Worm (Caenorhabditis elegans) whole organism, young adult: ENCODE measurements around the gene F17H10.2.
A peak's percentile ranks its signal among the peaks of the same experiment; 100 is the strongest.

Experiments used
- B0019.2 ChIP-seq: fragments of 200-800 bp; sonication (Bioruptor generic); conservative IDR thresholded peaks from 2 replicates; pipeline ENCODE4 v1.3.6; 2022; ENCODE audit warnings: missing genetic modification reagents, missing genetic modification characterization, missing compliant biosample characterization
- B0261.1 ChIP-seq: sonication (generic microtip); optimal IDR thresholded peaks from 2 replicates; lab custom pipeline; 2016; ENCODE audit warnings: mild to moderate bottlenecking, missing genetic modification characterization, moderate library complexity, missing compliant biosample characterization
- F49E8.2 ChIP-seq: sonication (generic microtip); optimal IDR thresholded peaks from 3 replicates; lab custom pipeline; 2017; ENCODE audit warnings: missing genetic modification characterization, mild to moderate bottlenecking, missing compliant biosample characterization, antibody characterized with exemption, moderate library complexity; ENCODE audit not compliant: insufficient read depth
- F52B5.7 ChIP-seq: sonication (generic microtip); optimal IDR thresholded peaks from 2 replicates; lab custom pipeline; 2016; ENCODE audit warnings: mild to moderate bottlenecking, missing genetic modification characterization, missing compliant biosample characterization
- F57A8.1 ChIP-seq: fragments of 200-800 bp; sonication (Bioruptor generic); optimal IDR thresholded peaks from 2 replicates; lab custom pipeline; 2018; ENCODE audit warnings: mild to moderate bottlenecking, missing genetic modification characterization, moderate library complexity, missing compliant biosample characterization
- K11D2.4 ChIP-seq: fragments of 200-800 bp; sonication (Bioruptor generic); IDR thresholded peaks from 2 replicates; pipeline ENCODE4 v1.3.6; 2022; ENCODE audit warnings: missing genetic modification reagents, missing genetic modification characterization, missing compliant biosample characterization
- T26A5.8 ChIP-seq: sonication (generic microtip); optimal IDR thresholded peaks from 2 replicates; lab custom pipeline; 2016; ENCODE audit warnings: missing genetic modification characterization, missing compliant biosample characterization
- Y53F4B.3 ChIP-seq: fragments of 200-800 bp; sonication (Bioruptor generic); IDR thresholded peaks from 2 replicates; pipeline ENCODE4 v1.3.6; 2022; ENCODE audit warnings: missing genetic modification reagents, missing genetic modification characterization, missing compliant biosample characterization
- Y56A3A.18 ChIP-seq: fragments of 200-800 bp; sonication (Bioruptor generic); IDR thresholded peaks from 2 replicates; pipeline ENCODE4 v1.3.6; 2022; ENCODE audit warnings: missing genetic modification reagents, missing genetic modification characterization, missing compliant biosample characterization
- Y67H2A.10 ChIP-seq: fragments of 200-800 bp; sonication (Bioruptor generic); conservative IDR thresholded peaks from 2 replicates; pipeline ENCODE4 v1.3.6; 2022; ENCODE audit warnings: missing genetic modification reagents, missing genetic modification characterization, missing compliant biosample characterization
- Y79H2A.3 ChIP-seq: fragments of 200-800 bp; sonication (Bioruptor generic); conservative IDR thresholded peaks from 2 replicates; pipeline ENCODE4 v1.3.6; 2022; ENCODE audit warnings: missing genetic modification reagents, missing genetic modification characterization, missing compliant biosample characterization
- ama-1 ChIP-seq, 3 experiments: fragments of 150-350 bp in 1 of 3; sonication (generic microtip) in 2 of 3; optimal IDR thresholded peaks; 2 replicates each; lab custom pipeline; 2014 to 2018; ENCODE audit warnings: missing biosample characterization in 2 of 3, missing genetic modification characterization in 2 of 3, missing genetic modification reagents in 2 of 3
- aptf-3 ChIP-seq: fragments of 200-800 bp; sonication (Bioruptor generic); IDR thresholded peaks from 2 replicates; pipeline ENCODE4 v1.3.6; 2022; ENCODE audit warnings: missing genetic modification characterization, missing compliant biosample characterization
- attf-3 ChIP-seq: fragments of 200-800 bp; sonication (Bioruptor generic); conservative IDR thresholded peaks from 2 replicates; pipeline ENCODE4 v1.3.6; 2022; ENCODE audit warnings: missing genetic modification reagents, missing genetic modification characterization, missing compliant biosample characterization
- attf-5 ChIP-seq: fragments of 200-800 bp; sonication (Bioruptor generic); optimal IDR thresholded peaks from 2 replicates; lab custom pipeline; 2018; ENCODE audit warnings: mild to moderate bottlenecking, missing genetic modification characterization, missing compliant biosample characterization
- attf-6 ChIP-seq: fragments of 200-800 bp; sonication (Bioruptor generic); IDR thresholded peaks from 2 replicates; pipeline ENCODE4 v1.3.6; 2022; ENCODE audit warnings: missing genetic modification reagents, missing genetic modification characterization, missing compliant biosample characterization
- ceh-40 ChIP-seq: fragments of 200-800 bp; sonication (Bioruptor generic); IDR thresholded peaks from 2 replicates; pipeline ENCODE4 v1.3.6; 2022; ENCODE audit warnings: missing genetic modification characterization, missing compliant biosample characterization
- ceh-79 ChIP-seq: sonication (generic microtip); optimal IDR thresholded peaks from 2 replicates; lab custom pipeline; 2017; ENCODE audit warnings: mild to moderate bottlenecking, missing genetic modification characterization, missing compliant biosample characterization
- dox-1 ChIP-seq: fragments of 200-800 bp; sonication (Bioruptor generic); IDR thresholded peaks from 2 replicates; pipeline ENCODE4 v1.3.6; 2022; ENCODE audit warnings: missing genetic modification reagents, missing genetic modification characterization, missing compliant biosample characterization
- dpff-1 ChIP-seq: sonication (generic microtip); optimal IDR thresholded peaks from 2 replicates; lab custom pipeline; 2017; ENCODE audit warnings: mild to moderate bottlenecking, missing genetic modification characterization, missing compliant biosample characterization
- efl-1 ChIP-seq: fragments of 150-350 bp; optimal IDR thresholded peaks from 2 replicates; lab custom pipeline; 2014; ENCODE audit warnings: missing biosample characterization, missing genetic modification reagents, missing genetic modification characterization
- egl-44 ChIP-seq: fragments of 200-800 bp; sonication (Bioruptor generic); IDR thresholded peaks from 2 replicates; pipeline ENCODE4 v1.3.6; 2022; ENCODE audit warnings: missing genetic modification reagents, missing genetic modification characterization, missing compliant biosample characterization
- ekl-4 ChIP-seq: fragments of 200-800 bp; sonication (Bioruptor generic); IDR thresholded peaks from 2 replicates; pipeline ENCODE4 v1.3.6; 2022; ENCODE audit warnings: missing genetic modification reagents, missing genetic modification characterization, missing compliant biosample characterization
- ets-4 ChIP-seq: fragments of 200-800 bp; sonication (Bioruptor generic); optimal IDR thresholded peaks from 2 replicates; lab custom pipeline; 2018; ENCODE audit warnings: mild to moderate bottlenecking, missing genetic modification characterization, missing compliant biosample characterization
- gei-17 ChIP-seq: fragments of 200-800 bp; sonication (Bioruptor generic); optimal IDR thresholded peaks from 2 replicates; lab custom pipeline; 2018; ENCODE audit warnings: mild to moderate bottlenecking, missing genetic modification characterization, missing compliant biosample characterization
- hmg-1.2 ChIP-seq: fragments of 200-800 bp; sonication (Bioruptor generic); IDR thresholded peaks from 2 replicates; pipeline ENCODE4 v1.3.6; 2022; ENCODE audit warnings: missing genetic modification reagents, missing genetic modification characterization, missing compliant biosample characterization
- hmg-20 ChIP-seq: fragments of 200-800 bp; sonication (Bioruptor generic); IDR thresholded peaks from 2 replicates; pipeline ENCODE4 v1.3.6; 2022; ENCODE audit warnings: missing genetic modification reagents, missing genetic modification characterization, missing compliant biosample characterization
- lin-40 ChIP-seq: sonication (generic microtip); optimal IDR thresholded peaks from 2 replicates; lab custom pipeline; 2016; ENCODE audit warnings: missing genetic modification characterization, mild to moderate bottlenecking, missing compliant biosample characterization, missing genotype, missing genetic modification reagents
- madf-6 ChIP-seq: fragments of 200-800 bp; sonication (Bioruptor generic); IDR thresholded peaks from 2 replicates; pipeline ENCODE4 v1.3.6; 2022; ENCODE audit warnings: missing genetic modification reagents, missing genetic modification characterization, missing compliant biosample characterization
- mel-28 ChIP-seq: sonication (generic microtip); optimal IDR thresholded peaks from 2 replicates; lab custom pipeline; 2016; ENCODE audit warnings: borderline replicate concordance, mild to moderate bottlenecking, missing genetic modification characterization, missing compliant biosample characterization
- nfyb-1 ChIP-seq: fragments of 200-800 bp; sonication (Bioruptor generic); IDR thresholded peaks from 2 replicates; pipeline ENCODE4 v1.3.6; 2022; ENCODE audit warnings: missing genetic modification reagents, missing genetic modification characterization, missing compliant biosample characterization
- nhr-27 ChIP-seq: fragments of 200-800 bp; sonication (Bioruptor generic); optimal IDR thresholded peaks from 2 replicates; lab custom pipeline; 2018; ENCODE audit warnings: mild to moderate bottlenecking, missing genetic modification characterization, moderate library complexity, missing compliant biosample characterization
- nhr-80 ChIP-seq: sonication (generic microtip); optimal IDR thresholded peaks from 2 replicates; lab custom pipeline; 2016; ENCODE audit warnings: missing genetic modification characterization, missing compliant biosample characterization
- repo-1 ChIP-seq: sonication (generic microtip); optimal IDR thresholded peaks from 2 replicates; lab custom pipeline; 2017; ENCODE audit warnings: mild to moderate bottlenecking, missing genetic modification characterization, missing compliant biosample characterization
- rpc-1 ChIP-seq, 2 experiments: fragments of 150-350 bp in 1 of 2; sonication (generic microtip) in 1 of 2; optimal IDR thresholded peaks; 2 replicates each; lab custom pipeline; 2014 to 2018; ENCODE audit warnings: missing biosample characterization in 1 of 2, missing genetic modification characterization in 1 of 2, missing genetic modification reagents in 1 of 2, missing genotype in 1 of 2
- snpc-1.1 ChIP-seq: sonication (generic microtip); optimal IDR thresholded peaks from 2 replicates; lab custom pipeline; 2017; ENCODE audit warnings: missing genetic modification characterization, mild to moderate bottlenecking, missing compliant biosample characterization, antibody characterized with exemption, moderate library complexity, missing genotype, missing genetic modification reagents; ENCODE audit not compliant: insufficient read depth
- snpc-3.4 ChIP-seq: sonication (generic microtip); optimal IDR thresholded peaks from 2 replicates; lab custom pipeline; 2017; ENCODE audit warnings: missing genetic modification characterization, mild to moderate bottlenecking, missing compliant biosample characterization, antibody characterized with exemption, moderate library complexity, missing genotype, missing genetic modification reagents
- tbp1 ChIP-seq: fragments of 200-800 bp; sonication (Bioruptor generic); optimal IDR thresholded peaks from 2 replicates; lab custom pipeline; 2018; ENCODE audit warnings: mild to moderate bottlenecking, missing genetic modification characterization, missing compliant biosample characterization
- unc-130 ChIP-seq: sonication (generic microtip); optimal IDR thresholded peaks from 2 replicates; lab custom pipeline; 2016; ENCODE audit warnings: missing genetic modification reagents, missing genetic modification characterization, missing compliant biosample characterization
- zim-3 ChIP-seq: sonication (generic microtip); optimal IDR thresholded peaks from 2 replicates; lab custom pipeline; 2017; ENCODE audit warnings: mild to moderate bottlenecking, missing genetic modification characterization, moderate library complexity, missing compliant biosample characterization
- ztf-18 ChIP-seq: sonication (generic microtip); optimal IDR thresholded peaks from 2 replicates; lab custom pipeline; 2016; ENCODE audit warnings: missing genotype, mild to moderate bottlenecking, missing genetic modification characterization, missing compliant biosample characterization
- ztf-25 ChIP-seq: fragments of 200-800 bp; sonication (Bioruptor generic); IDR thresholded peaks from 2 replicates; pipeline ENCODE4 v1.3.6; 2022; ENCODE audit warnings: missing genetic modification reagents, missing genetic modification characterization, missing compliant biosample characterization
- ztf-26 ChIP-seq: sonication (generic microtip); optimal IDR thresholded peaks from 2 replicates; lab custom pipeline; 2017; ENCODE audit warnings: missing genetic modification characterization, missing compliant biosample characterization
- ztf-28 ChIP-seq: fragments of 200-800 bp; sonication (Bioruptor generic); IDR thresholded peaks from 2 replicates; pipeline ENCODE4 v1.3.6; 2022; ENCODE audit warnings: missing genetic modification reagents, missing genetic modification characterization, missing compliant biosample characterization
- ztf-3 ChIP-seq: fragments of 200-800 bp; sonication (Bioruptor generic); optimal IDR thresholded peaks from 2 replicates; lab custom pipeline; 2018; ENCODE audit warnings: mild to moderate bottlenecking, missing genetic modification characterization, missing compliant biosample characterization

Gene F17H10.2

ce11 chrX:13119900-13120299 lies 6.3 kb downstream of the F17H10.2 start:
- TF ChIP-seq dox-1 (GFP tag; lab: Robert Waterston, UW) (no peak), hmg-1.2 (peak; percentile 69)

- TF ChIP-seq ets-4 (peak; percentile 84), B0261.1 (tag; lab: Kevin White, UChicago) (peak; percentile 98), dpff-1 (tag; lab: Kevin White, UChicago) (no peak), Y67H2A.10 (GFP tag; lab: Robert Waterston, UW) (peak; percentile 58; the same call in 1 of the 2 replicates), repo-1 (tag; lab: Kevin White, UChicago) (peak; percentile 68), mel-28 (tag; lab: Kevin White, UChicago) (peak; percentile 38), Y56A3A.18 (peak; percentile 82), Y79H2A.3 (0 out of 2 replicates have a peak, but pooled peaks have one; percentile 70), attf-5 (GFP tag; lab: Kevin White, UChicago) (peak; percentile 75), aptf-3 (GFP tag; lab: Robert Waterston, UW) (no peak), hmg-20 (GFP tag; lab: Robert Waterston, UW) (peak; percentile 69; the same call in 1 of the 2 replicates), nhr-27 (tag; lab: Kevin White, UChicago) (peak; percentile 58), ceh-79 (tag; lab: Kevin White, UChicago) (peak; percentile 67), F49E8.2 (tag; lab: Kevin White, UChicago) (peak; percentile 33), lin-40 (tag; lab: Kevin White, UChicago) (peak; percentile 83), F52B5.7 (tag; lab: Kevin White, UChicago) (peak; percentile 77), ceh-40 (GFP tag; lab: Robert Waterston, UW) (no peak), nhr-80 (tag; lab: Kevin White, UChicago) (peak; percentile 41), attf-3 (peak; percentile 56; the same call in 1 of the 2 replicates), ama-1 (optimal IDR thresholded peaks at IDR 0.05; lab: Kevin White, UChicago) (no peak), ama-1 (GFP tag; optimal IDR thresholded peaks at IDR 0.05; lab: Kevin White, UChicago) (peak in 1 of 2 experiments; percentile 66), ztf-25 (0 out of 2 replicates have a peak, but pooled peaks have one; percentile 74), zim-3 (tag; lab: Kevin White, UChicago) (peak; percentile 86), dox-1 (GFP tag; lab: Robert Waterston, UW) (no peak), egl-44 (peak; percentile 91), ztf-18 (tag; lab: Kevin White, UChicago) (peak; percentile 71), rpc-1 (optimal IDR thresholded peaks at IDR 0.05; lab: Kevin White, UChicago) (peak; percentile 82), rpc-1 (tag; optimal IDR thresholded peaks at IDR 0.05; lab: Kevin White, UChicago) (peak; percentile 87), unc-130 (GFP tag; lab: Kevin White, UChicago) (peak; percentile 41), tbp1 (GFP tag; lab: Kevin White, UChicago) (peak; percentile 99), Y53F4B.3 (GFP tag; lab: Robert Waterston, UW) (peak; percentile 72; the same call in 1 of the 2 replicates), attf-6 (GFP tag; lab: Robert Waterston, UW) (peak; percentile 79; the same call in 1 of the 2 replicates), ztf-28 (GFP tag; lab: Robert Waterston, UW) (peak; percentile 78; the same call in 1 of the 2 replicates), snpc-3.4 (tag; lab: Kevin White, UChicago) (peak; percentile 75), ekl-4 (GFP tag; lab: Robert Waterston, UW) (peak; percentile 45; the same call in 1 of the 2 replicates), madf-6 (GFP tag; lab: Robert Waterston, UW) (no peak), B0019.2 (GFP tag; lab: Robert Waterston, UW) (no peak), T26A5.8 (tag; lab: Kevin White, UChicago) (peak; percentile 84), snpc-1.1 (peak; percentile 20), nfyb-1 (GFP tag; lab: Robert Waterston, UW) (no peak; the same call in 1 of the 2 replicates), ztf-3 (GFP tag; lab: Kevin White, UChicago) (peak; percentile 16), F57A8.1 (no peak), K11D2.4 (GFP tag; lab: Robert Waterston, UW) (peak; percentile 44; the same call in 1 of the 2 replicates), ztf-26 (tag; lab: Kevin White, UChicago) (peak; percentile 81), efl-1 (GFP tag; lab: Kevin White, UChicago) (no peak), gei-17 (peak; percentile 33)
These were observed 7.5 kb downstream of the F17H10.2 start for ce11 chrX:13121104-13121503.
